Worm (Caenorhabditis elegans): ENCODE data around the gene T19D12.1.

Gene T19D12.1

ce11 chrII:6708980-6709379, 42.3 kb downstream of the T19D12.1 start (continued):
- TF ChIP-seq egl-27 (tag; optimal IDR thresholded peaks at IDR 0.05) = no peak
- no peak for TF ChIP-seq dpl-1 (GFP tag; optimal IDR thresholded peaks at IDR 0.05)
- TF ChIP-seq ceh-32 (tag; optimal IDR thresholded peaks at IDR 0.05; ENCODE audit: poor library complexity) = no peak
- no peak for TF ChIP-seq lin-38 (GFP tag; IDR thresholded peaks at IDR 0.05)
- no peak for TF ChIP-seq fos-1 (tag; optimal IDR thresholded peaks at IDR 0.05)
- TF ChIP-seq Y48G9A.11 (GFP tag; IDR thresholded peaks at IDR 0.05) = no peak
- TF ChIP-seq lin-13 (GFP tag; optimal IDR thresholded peaks at IDR 0.05) = no peak
- no peak for TF ChIP-seq lir-3 (tag; optimal IDR thresholded peaks at IDR 0.05)
- no peak for TF ChIP-seq pha-4 (GFP tag; IDR thresholded peaks at IDR 0.05)
- no peak for TF ChIP-seq pha-4 (tag; optimal IDR thresholded peaks at IDR 0.05)
- TF ChIP-seq F37D6.2 (tag; optimal IDR thresholded peaks at IDR 0.05) = no peak
- TF ChIP-seq dmd-9 (GFP tag; IDR thresholded peaks at IDR 0.05) = no peak
- TF ChIP-seq mxl-2 (GFP tag; conservative IDR thresholded peaks at IDR 0.05) = no peak
- TF ChIP-seq cey-2 (tag; optimal IDR thresholded peaks at IDR 0.05; ENCODE audit: borderline replicate concordance, insufficient read depth) = no peak
- TF ChIP-seq ztf-11 (tag; optimal IDR thresholded peaks at IDR 0.05) = no peak
- no peak for TF ChIP-seq F26F4.8 (GFP tag; conservative IDR thresholded peaks at IDR 0.05)
- peak; percentile 35; the same call in 1 of the 2 replicates for TF ChIP-seq tra-1 (GFP tag; IDR thresholded peaks at IDR 0.05)
- TF ChIP-seq nhr-111 (GFP tag; optimal IDR thresholded peaks at IDR 0.05) = no peak
- no peak for TF ChIP-seq mes-2 (tag; optimal IDR thresholded peaks at IDR 0.05; ENCODE audit: poor library complexity, severe bottlenecking)
- TF ChIP-seq nhr-11 (tag; optimal IDR thresholded peaks at IDR 0.05) = peak; percentile 47
- TF ChIP-seq dmd-6 (GFP tag; IDR thresholded peaks at IDR 0.05) = no peak
- no peak for TF ChIP-seq nhr-102 (tag; optimal IDR thresholded peaks at IDR 0.05)
- TF ChIP-seq spr-1 (tag; optimal IDR thresholded peaks at IDR 0.05) = no peak
- no peak for TF ChIP-seq tag-97 (GFP tag; IDR thresholded peaks at IDR 0.05)
- no peak for TF ChIP-seq ztf-7 (tag; optimal IDR thresholded peaks at IDR 0.05)
- no peak for TF ChIP-seq saeg-2 (GFP tag; IDR thresholded peaks at IDR 0.05)
- no peak for TF ChIP-seq ZK546.5 (tag; optimal IDR thresholded peaks at IDR 0.05)
- 0 out of 2 replicates have a peak, but pooled peaks have one; percentile 12 for TF ChIP-seq ZK337.2 (GFP tag; IDR thresholded peaks at IDR 0.05)
- no peak for TF ChIP-seq Y75B8A.6 (GFP tag; IDR thresholded peaks at IDR 0.05)
- TF ChIP-seq dmd-8 (GFP tag; IDR thresholded peaks at IDR 0.05) = no peak
- no peak for TF ChIP-seq nhr-41 (GFP tag; IDR thresholded peaks at IDR 0.05)
- no peak for TF ChIP-seq zag-1 (tag; optimal IDR thresholded peaks at IDR 0.05)
- no peak for TF ChIP-seq T26A8.4 (GFP tag; IDR thresholded peaks at IDR 0.05)
- no peak for TF ChIP-seq ceh-28 (tag; optimal IDR thresholded peaks at IDR 0.05)
- peak in 1 of 2 experiments; percentile 97 for TF ChIP-seq unc-62 (GFP tag; optimal IDR thresholded peaks at IDR 0.05 in 1 of 2)
- TF ChIP-seq unc-62 (tag; optimal IDR thresholded peaks at IDR 0.05) = no peak

ce11 chrII:6709680-6710079, 43.0 kb downstream of the T19D12.1 start:
- TF ChIP-seq nhr-111 (GFP tag; optimal IDR thresholded peaks at IDR 0.05) (no peak), mdt-29 (GFP tag; IDR thresholded peaks at IDR 0.05) (no peak), ctbp-1 (GFP tag; IDR thresholded peaks at IDR 0.05) (peak; percentile 59; the same call in 1 of the 2 replicates), fkh-10 (GFP tag; optimal IDR thresholded peaks at IDR 0.05) (peak; percentile 69), ces-1 (GFP tag; optimal IDR thresholded peaks at IDR 0.05) (peak; percentile 49)

DNA sequence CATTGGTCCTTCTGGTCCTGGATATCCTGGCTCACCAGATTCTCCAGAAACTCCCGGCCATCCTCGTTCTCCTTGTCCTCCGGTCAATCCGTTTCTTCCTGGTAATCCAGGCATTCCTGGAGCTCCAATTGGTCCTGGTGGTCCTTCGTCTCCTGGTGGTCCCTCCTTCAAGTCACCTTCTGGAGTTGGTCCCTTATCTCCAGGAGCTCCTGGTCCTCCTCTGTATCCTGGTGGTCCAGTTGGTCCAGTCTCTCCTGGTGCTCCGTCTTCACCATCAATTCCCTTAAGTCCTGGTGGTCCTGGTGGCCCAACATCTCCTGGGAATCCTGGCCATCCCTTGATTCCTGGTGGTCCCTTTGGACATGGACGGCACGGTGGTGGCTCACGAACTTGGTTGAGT, 43.9 kb downstream of the T19D12.1 start:
- 0 out of 2 replicates have a peak, but pooled peaks have one; percentile 3 for TF ChIP-seq egl-43 (GFP tag; IDR thresholded peaks at IDR 0.05)
- TF ChIP-seq nhr-6 (tag; optimal IDR thresholded peaks at IDR 0.05) = no peak
- TF ChIP-seq aha-1 (tag) = peak; percentile 11
- TF ChIP-seq spr-3 (GFP tag; optimal IDR thresholded peaks at IDR 0.05) = no peak
- TF ChIP-seq set-16 (GFP tag; IDR thresholded peaks at IDR 0.05) = peak; percentile 74; the same call in 1 of the 2 replicates
